Fruit fly (Drosophila melanogaster): ENCODE results near the gene Ccdc85.

DNA sequence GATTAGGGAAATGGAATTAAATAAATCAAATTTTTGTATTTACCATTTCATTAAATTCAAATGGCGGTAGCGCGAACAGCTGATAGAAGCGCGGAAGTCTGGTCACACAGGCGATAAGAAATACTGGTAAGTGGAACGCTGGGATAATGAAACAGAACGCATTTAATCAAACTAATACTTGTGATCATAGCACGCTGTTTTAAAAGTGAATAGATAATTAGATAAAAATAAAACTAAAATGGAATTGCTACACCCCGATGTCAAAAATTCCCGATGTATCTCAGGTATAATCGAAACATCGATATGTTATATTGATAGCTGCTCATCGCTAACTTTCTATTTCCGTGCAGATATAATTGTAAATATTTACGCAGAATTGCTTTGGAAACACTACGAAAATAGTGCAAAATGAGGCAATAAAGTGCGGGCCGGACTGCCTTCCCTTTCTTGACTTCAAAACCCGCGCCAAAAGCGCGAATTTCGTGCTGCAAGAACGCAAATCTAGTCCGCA lies 6.4 kb upstream of the Ccdc85 start, which contains the start of the genes okr and CG3558:
- TF ChIP-seq Atf6 (GFP tag; IDR thresholded peaks at IDR 0.05) (no peak), slbo (GFP tag; IDR thresholded peaks at IDR 0.05) (no peak), gsb-n (tag; optimal IDR thresholded peaks at IDR 0.05) (no peak), Poxn (GFP tag; IDR thresholded peaks at IDR 0.05) (no peak), CG8089 (GFP tag; optimal IDR thresholded peaks at IDR 0.05) (no peak)

Data from whole organism, embryonic.